Fruit fly (Drosophila melanogaster): ENCODE data around the gene CG31668.

The CG31668 gene

dm6 chr2L:2201107-2201561, 4.8 kb downstream of the CG31668 start (continued):
- TF ChIP-seq ind (GFP tag; optimal IDR thresholded peaks at IDR 0.05), result peak; percentile 69
- peak; percentile 82 for TF ChIP-seq dmrt99B (tag; optimal IDR thresholded peaks at IDR 0.05)
- peak; percentile 89 for TF ChIP-seq trem (tag; optimal IDR thresholded peaks at IDR 0.05)
- TF ChIP-seq CG6765 (GFP tag; optimal IDR thresholded peaks at IDR 0.05), result no peak
- TF ChIP-seq knrl (GFP tag; IDR thresholded peaks at IDR 0.05; ENCODE audit: partially characterized antibody), result 0 out of 3 replicates have a peak, but pooled peaks have one; percentile 12
- no peak for TF ChIP-seq CG16779 (GFP tag; IDR thresholded peaks at IDR 0.05)
- no peak for TF ChIP-seq ftz-f1 (GFP tag; optimal IDR thresholded peaks at IDR 0.05)
- TF ChIP-seq NK7.1 (GFP tag; optimal IDR thresholded peaks at IDR 0.05), result peak; percentile 28
- no peak for TF ChIP-seq stc (GFP tag; IDR thresholded peaks at IDR 0.05)
- TF ChIP-seq Fer1 (GFP tag; optimal IDR thresholded peaks at IDR 0.05), result peak; percentile 53
- peak; percentile 67 for TF ChIP-seq CG6813 (GFP tag; optimal IDR thresholded peaks at IDR 0.05)
- TF ChIP-seq Hmr (GFP tag; optimal IDR thresholded peaks at IDR 0.05), result peak; percentile 45
- peak; percentile 38 for TF ChIP-seq CTCF (GFP tag; optimal IDR thresholded peaks at IDR 0.05)
- no peak for TF ChIP-seq zfh2 (GFP tag; optimal IDR thresholded peaks at IDR 0.05)
- TF ChIP-seq CG1602 (GFP tag; optimal IDR thresholded peaks at IDR 0.05), result peak; percentile 77
- TF ChIP-seq CG13624 (GFP tag; optimal IDR thresholded peaks at IDR 0.05), result no peak
- TF ChIP-seq CG8765 (GFP tag; IDR thresholded peaks at IDR 0.05), result peak; percentile 25; the same call in 1 of the 2 replicates
- peak; percentile 82 for TF ChIP-seq row (GFP tag; IDR thresholded peaks at IDR 0.05)
- peak; percentile 54 for TF ChIP-seq btn (GFP tag; optimal IDR thresholded peaks at IDR 0.05)
- TF ChIP-seq Six4 (GFP tag; optimal IDR thresholded peaks at IDR 0.05), result peak; percentile 85
- peak; percentile 8 for TF ChIP-seq CG9797 (GFP tag; optimal IDR thresholded peaks at IDR 0.05)
- peak; percentile 31 for TF ChIP-seq eyg (GFP tag; optimal IDR thresholded peaks at IDR 0.05)
- TF ChIP-seq CG17802 (tag; optimal IDR thresholded peaks at IDR 0.05), result peak; percentile 61
- TF ChIP-seq ERR (GFP tag; optimal IDR thresholded peaks at IDR 0.05), result peak; percentile 24
- no peak for TF ChIP-seq CG43689 (GFP tag; IDR thresholded peaks at IDR 0.05)
- peak; percentile 95 for TF ChIP-seq CG14710 (tag; optimal IDR thresholded peaks at IDR 0.05)
- no peak for TF ChIP-seq Neu2 (GFP tag; optimal IDR thresholded peaks at IDR 0.05; ENCODE audit: borderline replicate concordance)
- peak; percentile 84 for TF ChIP-seq chif (GFP tag; optimal IDR thresholded peaks at IDR 0.05)
- peak; percentile 42; the same call in 2 of the 4 replicates for TF ChIP-seq Gug (GFP tag; IDR thresholded peaks at IDR 0.05)
- peak; percentile 79 for TF ChIP-seq pnt (GFP tag; optimal IDR thresholded peaks at IDR 0.05)
- TF ChIP-seq E2f2 (GFP tag; IDR thresholded peaks at IDR 0.05), result peak; percentile 40; the same call in 1 of the 2 replicates
- peak; percentile 80; the same call in 2 of the 3 replicates for TF ChIP-seq CG34422 (GFP tag; IDR thresholded peaks at IDR 0.05)
- TF ChIP-seq CG9727 (GFP tag; optimal IDR thresholded peaks at IDR 0.05), result peak; percentile 90
- TF ChIP-seq CG3995 (GFP tag; optimal IDR thresholded peaks at IDR 0.05), result no peak
- peak; percentile 84 for TF ChIP-seq CG17328 (GFP tag; IDR thresholded peaks at IDR 0.05)
- TF ChIP-seq bigmax (GFP tag; optimal IDR thresholded peaks at IDR 0.05), result peak; percentile 9
- peak; percentile 87 for TF ChIP-seq unpg (GFP tag; optimal IDR thresholded peaks at IDR 0.05)
- TF ChIP-seq crol (GFP tag; IDR thresholded peaks at IDR 0.05), result peak; percentile 95
- TF ChIP-seq fd64A (GFP tag; optimal IDR thresholded peaks at IDR 0.05), result peak; percentile 90
- TF ChIP-seq CG4820 (GFP tag; optimal IDR thresholded peaks at IDR 0.05), result peak; percentile 86
- TF ChIP-seq Oli (tag; optimal IDR thresholded peaks at IDR 0.05), result peak; percentile 88
- peak; percentile 91 for TF ChIP-seq CG1529 (GFP tag; optimal IDR thresholded peaks at IDR 0.05)
- TF ChIP-seq tll (GFP tag; optimal IDR thresholded peaks at IDR 0.05), result peak in 1 of 2 experiments; percentile 5
- TF ChIP-seq CG5953 (GFP tag; IDR thresholded peaks at IDR 0.05), result 0 out of 2 replicates have a peak, but pooled peaks have one; percentile 39
- no peak for TF ChIP-seq rib (GFP tag; IDR thresholded peaks at IDR 0.05)
- TF ChIP-seq toy (GFP tag; IDR thresholded peaks at IDR 0.05), result no peak
- TF ChIP-seq Xbp1 (GFP tag; optimal IDR thresholded peaks at IDR 0.05), result peak; percentile 79
- TF ChIP-seq CG11696 (GFP tag; IDR thresholded peaks at IDR 0.05), result 0 out of 2 replicates have a peak, but pooled peaks have one; percentile 21
- peak; percentile 96 for TF ChIP-seq CG15601 (tag; optimal IDR thresholded peaks at IDR 0.05)
- TF ChIP-seq dpn (GFP tag; optimal IDR thresholded peaks at IDR 0.05), result peak; percentile 38 to 78
- TF ChIP-seq aop (GFP tag; IDR thresholded peaks at IDR 0.05), result peak; percentile 73; the same call in 1 of the 2 replicates
